Worm (Caenorhabditis elegans) whole organism, mixed stage, embryonic: ENCODE data around the gene acr-10.

ENCODE experiments used
- ceh-83 ChIP-seq: fragments of 200-800 bp; sonication (Bioruptor generic); optimal IDR thresholded peaks from 2 replicates; lab custom pipeline; 2018; ENCODE audit warnings: mild to moderate bottlenecking, missing genetic modification characterization, missing compliant biosample characterization
- drap-1 ChIP-seq: fragments of 200-800 bp; sonication (Bioruptor generic); optimal IDR thresholded peaks from 3 replicates; lab custom pipeline; 2018; ENCODE audit warnings: mild to moderate bottlenecking, missing genetic modification characterization, missing compliant biosample characterization
- lin-13 ChIP-seq: fragments of 150-350 bp; optimal IDR thresholded peaks from 2 replicates; lab custom pipeline; 2014; ENCODE audit warnings: missing biosample characterization, missing genetic modification characterization
- unc-62 ChIP-seq: fragments of 150-350 bp; optimal IDR thresholded peaks from 2 replicates; lab custom pipeline; 2014; ENCODE audit warnings: missing biosample characterization, missing genetic modification reagents, missing genetic modification characterization

- TF ChIP-seq ceh-83 (GFP tag; lab: Kevin White, UChicago) (no peak), drap-1 (GFP tag; lab: Kevin White, UChicago) (no peak), lin-13 (tag; lab: Kevin White, UChicago) (no peak), unc-62 (GFP tag; lab: Kevin White, UChicago) (no peak)
Observed at ce11 chrX:4008922-4009321, 13.1 kb upstream of the acr-10 start.
